Fruit fly (Drosophila melanogaster): ENCODE measurements around the gene ZnT86D.

dm6 chr3R:11211291-11212061 lies 2.9 kb downstream of the ZnT86D start:
- TF ChIP-seq CG8478 (optimal IDR thresholded peaks at IDR 0.05) = no peak
- TF ChIP-seq psq (optimal IDR thresholded peaks at IDR 0.05) = no peak
